Worm (Caenorhabditis elegans) whole organism, L4 larva: ENCODE measurements around the gene gst-29.

ENCODE experiments used
- F37D6.2 ChIP-seq: sonication (generic microtip); optimal IDR thresholded peaks from 2 replicates; lab custom pipeline; 2016; ENCODE audit warnings: mild to moderate bottlenecking, missing genetic modification characterization, missing compliant biosample characterization
- Y105C5A.15 ChIP-seq: fragments of 200-800 bp; sonication (Bioruptor generic); IDR thresholded peaks from 2 replicates; pipeline ENCODE4 v1.3.6; 2022; ENCODE audit warnings: missing genetic modification characterization, missing compliant biosample characterization
- aha-1 ChIP-seq: fragments of 150-350 bp; peaks from one replicate; lab custom pipeline; 2014; ENCODE audit warnings: missing biosample characterization, missing genetic modification characterization
- ama-1 ChIP-seq: fragments of 150-350 bp; optimal IDR thresholded peaks from 2 replicates; lab custom pipeline; 2014; ENCODE audit warnings: inconsistent platforms, mixed read lengths
- ceh-28 ChIP-seq: fragments of 150-350 bp; optimal IDR thresholded peaks from 2 replicates; lab custom pipeline; 2014; ENCODE audit warnings: missing biosample characterization, missing genetic modification reagents, missing genetic modification characterization
- ceh-62 ChIP-seq: sonication (generic microtip); optimal IDR thresholded peaks from 2 replicates; lab custom pipeline; 2017; ENCODE audit warnings: missing biosample characterization, missing genetic modification characterization
- ceh-82 ChIP-seq: sonication (generic microtip); optimal IDR thresholded peaks from 2 replicates; lab custom pipeline; 2017; ENCODE audit warnings: missing biosample characterization, missing genetic modification characterization
- ces-1 ChIP-seq: fragments of 150-350 bp; sonication (generic microtip); optimal IDR thresholded peaks from 4 replicates; lab custom pipeline; 2014; ENCODE audit warnings: missing biosample characterization, missing genetic modification reagents, missing genetic modification characterization
- cey-2 ChIP-seq: sonication (generic microtip); optimal IDR thresholded peaks from 3 replicates; lab custom pipeline; 2017; ENCODE audit warnings: missing genetic modification characterization, mild to moderate bottlenecking, missing compliant biosample characterization, antibody characterized with exemption, borderline replicate concordance; ENCODE audit not compliant: insufficient read depth
- daf-12 ChIP-seq: fragments of 150-350 bp; optimal IDR thresholded peaks from 2 replicates; lab custom pipeline; 2014; ENCODE audit warnings: missing biosample characterization, missing genetic modification reagents, missing genetic modification characterization
- daf-16 ChIP-seq, 3 experiments: sonication (generic microtip); optimal IDR thresholded peaks; 2 replicates each; lab custom pipeline; 2016 to 2017; ENCODE audit warnings: missing genetic modification characterization in 3 of 3, missing genetic modification reagents in 3 of 3, mild to moderate bottlenecking in 2 of 3, missing compliant biosample characterization in 2 of 3, missing biosample characterization in 1 of 3, moderate library complexity in 1 of 3
- daf-8 ChIP-seq: fragments of 200-800 bp; sonication (Bioruptor generic); IDR thresholded peaks from 2 replicates; pipeline ENCODE4 v1.3.6; 2022; ENCODE audit warnings: missing genetic modification characterization, missing compliant biosample characterization
- dmd-6 ChIP-seq: fragments of 200-800 bp; sonication (Bioruptor generic); IDR thresholded peaks from 2 replicates; pipeline ENCODE4 v1.3.6; 2022; ENCODE audit warnings: missing genetic modification reagents, missing genetic modification characterization, missing compliant biosample characterization
- dpl-1 ChIP-seq: fragments of 150-350 bp; optimal IDR thresholded peaks from 2 replicates; lab custom pipeline; 2014; ENCODE audit warnings: missing biosample characterization, missing genetic modification reagents, missing genetic modification characterization
- dve-1 ChIP-seq: sonication (generic microtip); optimal IDR thresholded peaks from 2 replicates; lab custom pipeline; 2017; ENCODE audit warnings: antibody characterized with exemption, mild to moderate bottlenecking, missing genetic modification characterization, missing compliant biosample characterization; ENCODE audit not compliant: insufficient read depth
- hlh-11 ChIP-seq: fragments of 200-800 bp; sonication (Bioruptor generic); optimal IDR thresholded peaks from 2 replicates; lab custom pipeline; 2018; ENCODE audit warnings: mild to moderate bottlenecking, missing genetic modification characterization, missing compliant biosample characterization
- hlh-30 ChIP-seq: sonication (generic microtip); optimal IDR thresholded peaks from 2 replicates; lab custom pipeline; 2017; ENCODE audit warnings: antibody characterized with exemption, mild to moderate bottlenecking, missing genetic modification characterization, missing compliant biosample characterization; ENCODE audit not compliant: insufficient read depth
- hmg-1.1 ChIP-seq: fragments of 200-800 bp; sonication (Bioruptor generic); IDR thresholded peaks from 2 replicates; pipeline ENCODE4 v1.3.6; 2022; ENCODE audit warnings: missing genetic modification reagents, missing genetic modification characterization, missing compliant biosample characterization
- jun-1 ChIP-seq: fragments of 150-350 bp; optimal IDR thresholded peaks from 2 replicates; lab custom pipeline; 2014; ENCODE audit warnings: missing biosample characterization, missing genetic modification reagents, missing genetic modification characterization
- lin-1 ChIP-seq: fragments of 200-800 bp; sonication (Bioruptor generic); IDR thresholded peaks from 2 replicates; pipeline ENCODE4 v1.3.6; 2022; ENCODE audit warnings: missing genetic modification reagents, missing genetic modification characterization, missing compliant biosample characterization
- lin-13 ChIP-seq: fragments of 150-350 bp; optimal IDR thresholded peaks from 2 replicates; lab custom pipeline; 2014; ENCODE audit warnings: missing biosample characterization, missing genetic modification reagents, missing genetic modification characterization
- lsy-2 ChIP-seq, 2 experiments: fragments of 150-350 bp in 1 of 2; sonication (generic microtip) in 1 of 2; optimal IDR thresholded peaks; 2 replicates each; lab custom pipeline; 2014 to 2017; ENCODE audit warnings: missing biosample characterization in 2 of 2, missing genetic modification characterization in 2 of 2
- madf-5 ChIP-seq, 2 experiments: fragments of 200-800 bp; sonication (Bioruptor generic); IDR thresholded peaks; 2 replicates each; pipeline ENCODE4 v1.3.6; 2022; ENCODE audit warnings: missing compliant biosample characterization in 2 of 2, missing genetic modification characterization in 2 of 2
- mdl-1 ChIP-seq, 2 experiments: fragments of 150-350 bp in 1 of 2; sonication (generic microtip) in 1 of 2; optimal IDR thresholded peaks; 2 replicates each; lab custom pipeline; 2014 to 2017; ENCODE audit warnings: missing biosample characterization in 2 of 2, missing genetic modification characterization in 2 of 2
- mes-2 ChIP-seq: sonication (generic microtip); optimal IDR thresholded peaks from 2 replicates; lab custom pipeline; 2016; ENCODE audit warnings: missing genotype, mild to moderate bottlenecking, missing genetic modification characterization, missing compliant biosample characterization; ENCODE audit not compliant: poor library complexity, severe bottlenecking
- nhr-102 ChIP-seq: sonication (generic microtip); optimal IDR thresholded peaks from 2 replicates; lab custom pipeline; 2016; ENCODE audit warnings: mild to moderate bottlenecking, missing genetic modification characterization, moderate library complexity, missing compliant biosample characterization
- nhr-11 ChIP-seq: fragments of 150-350 bp; optimal IDR thresholded peaks from 2 replicates; lab custom pipeline; 2014; ENCODE audit warnings: missing biosample characterization, missing genetic modification characterization
- nhr-28 ChIP-seq: fragments of 150-350 bp; optimal IDR thresholded peaks from 2 replicates; lab custom pipeline; 2014; ENCODE audit warnings: missing biosample characterization, missing genetic modification characterization
- nhr-48 ChIP-seq: sonication (generic microtip); optimal IDR thresholded peaks from 2 replicates; lab custom pipeline; 2016; ENCODE audit warnings: mild to moderate bottlenecking, missing genetic modification characterization, missing compliant biosample characterization
- nhr-6 ChIP-seq: fragments of 150-350 bp; optimal IDR thresholded peaks from 2 replicates; lab custom pipeline; 2014; ENCODE audit warnings: missing biosample characterization, missing genetic modification characterization
- sdz-12 ChIP-seq: fragments of 200-800 bp; sonication (Bioruptor generic); optimal IDR thresholded peaks from 2 replicates; lab custom pipeline; 2018; ENCODE audit warnings: mild to moderate bottlenecking, missing genetic modification characterization, missing compliant biosample characterization
- snpc-1.2 ChIP-seq: fragments of 200-800 bp; sonication (Bioruptor generic); IDR thresholded peaks from 2 replicates; pipeline ENCODE4 v1.3.6; 2022; ENCODE audit warnings: missing genetic modification reagents, missing genetic modification characterization, missing compliant biosample characterization
- tra-1 ChIP-seq: fragments of 200-800 bp; sonication (Bioruptor generic); IDR thresholded peaks from 2 replicates; pipeline ENCODE4 v1.3.6; 2022; ENCODE audit warnings: missing genetic modification reagents, missing genetic modification characterization, missing compliant biosample characterization
- unc-62 ChIP-seq, 3 experiments: fragments of 150-350 bp in 1 of 3; sonication (generic microtip); optimal IDR thresholded peaks in 2 of 3; peaks in 1 of 3; 1 replicate in 1 of 3; 2 replicates in 2 of 3; lab custom pipeline; 2014 to 2017; ENCODE audit warnings: missing biosample characterization in 3 of 3, missing genetic modification characterization in 3 of 3, missing genetic modification reagents in 3 of 3, missing genotype in 1 of 3
- zag-1 ChIP-seq: fragments of 150-350 bp; optimal IDR thresholded peaks from 2 replicates; lab custom pipeline; 2014; ENCODE audit warnings: missing biosample characterization, missing genetic modification characterization
- zip-11 ChIP-seq: fragments of 200-800 bp; sonication (Bioruptor generic); IDR thresholded peaks from 2 replicates; pipeline ENCODE4 v1.3.6; 2022; ENCODE audit warnings: missing genetic modification characterization, missing compliant biosample characterization
- zip-2 ChIP-seq: fragments of 150-350 bp; optimal IDR thresholded peaks from 2 replicates; lab custom pipeline; 2014; ENCODE audit warnings: missing biosample characterization, missing genetic modification characterization

gst-29 gene

ce11 chrII:15174915-15175548, 5.4 kb upstream of the gst-29 start, which contains the start of gene gst-31:
TSS of gene gst-31 (minus strand) at chrII:15174965.
- TF ChIP-seq tra-1 (GFP tag; lab: Robert Waterston, UW) = no peak
- peak; percentile 70 for TF ChIP-seq aha-1

- no peak for TF ChIP-seq ama-1 (lab: Kevin White, UChicago)
- TF ChIP-seq ces-1 (GFP tag; lab: Kevin White, UChicago) = no peak
- no peak for TF ChIP-seq ceh-62 (tag; lab: Kevin White, UChicago)
- TF ChIP-seq ceh-28 (tag; lab: Kevin White, UChicago) = no peak
- TF ChIP-seq F37D6.2 (tag; lab: Kevin White, UChicago) = no peak
- no peak for TF ChIP-seq daf-16 (GFP tag; optimal IDR thresholded peaks at IDR 0.05; lab: Kevin White, UChicago)
- peak; percentile 35 for TF ChIP-seq daf-16 (tag; optimal IDR thresholded peaks at IDR 0.05; lab: Kevin White, UChicago)
- TF ChIP-seq daf-8 = no peak
- TF ChIP-seq zag-1 (tag; lab: Kevin White, UChicago) = no peak
- peak; percentile 22; the same call in 1 of the 2 replicates for TF ChIP-seq dmd-6 (GFP tag; lab: Robert Waterston, UW)
- no peak for TF ChIP-seq cey-2 (tag; lab: Kevin White, UChicago)
- TF ChIP-seq unc-62 (GFP tag; optimal IDR thresholded peaks at IDR 0.05 in 1 of 2; lab: Kevin White, UChicago) = no peak
- no peak for TF ChIP-seq unc-62 (tag; optimal IDR thresholded peaks at IDR 0.05; lab: Kevin White, UChicago)
- TF ChIP-seq jun-1 (tag; lab: Kevin White, UChicago) = no peak
- TF ChIP-seq nhr-28 (tag; lab: Kevin White, UChicago) = peak; percentile 17
- TF ChIP-seq sdz-12 (GFP tag; lab: Kevin White, UChicago) = no peak
- no peak for TF ChIP-seq mdl-1 (tag; optimal IDR thresholded peaks at IDR 0.05; lab: Kevin White, UChicago)
- peak; percentile 34 for TF ChIP-seq mes-2 (tag; lab: Kevin White, UChicago)
- TF ChIP-seq lin-13 (GFP tag; lab: Kevin White, UChicago) = no peak
- TF ChIP-seq nhr-102 (tag; lab: Kevin White, UChicago) = no peak
- TF ChIP-seq nhr-11 (tag; lab: Kevin White, UChicago) = peak; percentile 18
- peak; percentile 23 for TF ChIP-seq hlh-11 (tag; lab: Kevin White, UChicago)
- TF ChIP-seq lin-1 (GFP tag; lab: Robert Waterston, UW) = no peak
- TF ChIP-seq zip-11 (GFP tag; lab: Robert Waterston, UW) = no peak
- TF ChIP-seq hlh-30 (tag; lab: Kevin White, UChicago) = peak; percentile 45
- peak; percentile 3 for TF ChIP-seq nhr-6
- no peak for TF ChIP-seq nhr-48 (tag; lab: Kevin White, UChicago)
- TF ChIP-seq ceh-82 (tag; lab: Kevin White, UChicago) = no peak
- TF ChIP-seq dve-1 (tag; lab: Kevin White, UChicago) = peak; percentile 49
- TF ChIP-seq Y105C5A.15 = no peak
- TF ChIP-seq lsy-2 (tag; optimal IDR thresholded peaks at IDR 0.05; lab: Kevin White, UChicago) = peak in 1 of 2 experiments; percentile 21
- TF ChIP-seq daf-12 (tag; lab: Kevin White, UChicago) = no peak
- TF ChIP-seq snpc-1.2 (GFP tag; lab: Robert Waterston, UW) = no peak
- TF ChIP-seq dpl-1 = no peak
- no peak for TF ChIP-seq madf-5 (GFP tag; IDR thresholded peaks at IDR 0.05; lab: Robert Waterston, UW)
- no peak for TF ChIP-seq zip-2 (tag; lab: Kevin White, UChicago)
- TF ChIP-seq hmg-1.1 (GFP tag; lab: Robert Waterston, UW) = 0 out of 2 replicates have a peak, but pooled peaks have one; percentile 49
Observed at ce11 chrII:15173174-15173573, 3.5 kb upstream of the gst-29 start.
